Fruit fly (Drosophila melanogaster): ENCODE data around the gene Traf6.

Gene Traf6

DNA sequence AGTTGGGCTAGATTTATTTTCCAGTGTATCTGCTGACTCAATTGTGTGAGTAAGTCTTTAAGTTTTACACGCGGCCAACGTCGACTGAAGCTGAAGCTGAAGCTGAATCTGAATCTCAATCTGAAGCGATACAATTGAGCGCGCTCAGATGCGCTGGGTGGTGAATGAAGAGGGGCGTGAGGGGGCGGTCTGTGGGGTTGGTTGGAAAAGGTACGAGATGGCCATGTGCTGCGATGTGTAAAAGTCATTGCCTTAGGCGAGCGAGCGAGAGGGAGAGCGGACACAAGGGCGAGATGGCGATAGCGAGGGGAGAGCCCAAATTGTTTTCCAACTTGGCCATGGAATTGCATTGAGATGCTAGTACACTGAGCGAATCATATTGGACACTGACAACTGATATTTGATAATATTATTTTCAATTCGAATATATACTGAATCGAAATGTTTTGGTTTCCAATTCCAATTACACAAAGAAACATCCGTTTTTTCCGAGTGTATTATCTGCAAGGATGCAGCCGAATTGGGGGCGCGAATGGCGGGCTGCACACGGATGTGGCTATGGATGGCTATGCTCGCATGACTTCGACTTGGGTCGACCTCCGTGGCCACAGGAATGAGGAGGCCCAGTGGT lies 39.5 kb upstream of the Traf6 start (continued):
- TF ChIP-seq aop (GFP tag; IDR thresholded peaks at IDR 0.05) (no peak), Ssrp (tag; optimal IDR thresholded peaks at IDR 0.05) (peak; percentile 50), CG14441 (GFP tag; IDR thresholded peaks at IDR 0.05) (peak; percentile 41; the same call in 1 of the 2 replicates), oc (tag; optimal IDR thresholded peaks at IDR 0.05) (peak; percentile 6), Ets65A (GFP tag) (peak; percentile 94), ro (GFP tag; IDR thresholded peaks at IDR 0.05) (no peak), Optix (GFP tag; IDR thresholded peaks at IDR 0.05) (peak; percentile 63; the same call in 2 of the 3 replicates), unc-4 (GFP tag; IDR thresholded peaks at IDR 0.05; ENCODE audit: partially characterized antibody) (no peak), Lpt (GFP tag; optimal IDR thresholded peaks at IDR 0.05) (no peak), Hr3 (GFP tag; optimal IDR thresholded peaks at IDR 0.05) (no peak), nmo (GFP tag; optimal IDR thresholded peaks at IDR 0.05) (peak; percentile 46), CG9932 (GFP tag; IDR thresholded peaks at IDR 0.05) (no peak), Nf-YC (tag; optimal IDR thresholded peaks at IDR 0.05) (no peak), bbx (GFP tag; IDR thresholded peaks at IDR 0.05; ENCODE audit: partially characterized antibody) (no peak), ato (GFP tag; IDR thresholded peaks at IDR 0.05; ENCODE audit: partially characterized antibody) (no peak), CG7556 (GFP tag; optimal IDR thresholded peaks at IDR 0.05) (no peak), Poxn (GFP tag; IDR thresholded peaks at IDR 0.05) (no peak), bsh (GFP tag; optimal IDR thresholded peaks at IDR 0.05) (peak; percentile 17 to 67), gsb-n (tag; optimal IDR thresholded peaks at IDR 0.05) (no peak), cas (GFP tag; IDR thresholded peaks at IDR 0.05) (no peak), z (GFP tag; IDR thresholded peaks at IDR 0.05) (peak; percentile 76; the same call in 2 of the 3 replicates), CG7271 (tag; optimal IDR thresholded peaks at IDR 0.05) (no peak), CG6272 (GFP tag; IDR thresholded peaks at IDR 0.05) (no peak), Oaz (GFP tag; IDR thresholded peaks at IDR 0.05) (0 out of 2 replicates have a peak, but pooled peaks have one; percentile 39), CG8924 (tag; optimal IDR thresholded peaks at IDR 0.05) (no peak), slou (GFP tag; optimal IDR thresholded peaks at IDR 0.05) (no peak), ftz-f1 (GFP tag; optimal IDR thresholded peaks at IDR 0.05) (peak; percentile 20), sqz (GFP tag; optimal IDR thresholded peaks at IDR 0.05) (no peak), emc (GFP tag; optimal IDR thresholded peaks at IDR 0.05) (no peak), pfk (GFP tag; optimal IDR thresholded peaks at IDR 0.05) (no peak), CG5180 (GFP tag; optimal IDR thresholded peaks at IDR 0.05) (peak; percentile 5), D (optimal IDR thresholded peaks at IDR 0.05) (no peak), D (GFP tag; optimal IDR thresholded peaks at IDR 0.05) (no peak), crol (GFP tag; IDR thresholded peaks at IDR 0.05) (peak; percentile 84), CG33557 (GFP tag; optimal IDR thresholded peaks at IDR 0.05) (no peak), CG11456 (GFP tag; IDR thresholded peaks at IDR 0.05) (0 out of 3 replicates have a peak, but pooled peaks have one; percentile 51), CG6254 (GFP tag; optimal IDR thresholded peaks at IDR 0.05) (peak; percentile 51), chinmo (GFP tag; IDR thresholded peaks at IDR 0.05; ENCODE audit: partially characterized antibody) (peak; percentile 95), dmrt99B (tag; optimal IDR thresholded peaks at IDR 0.05) (peak; percentile 69), CG33213 (GFP tag; optimal IDR thresholded peaks at IDR 0.05) (no peak), nerfin-2 (GFP tag; IDR thresholded peaks at IDR 0.05; ENCODE audit: partially characterized antibody) (no peak), CG6689 (GFP tag; IDR thresholded peaks at IDR 0.05) (no peak), CG2202 (tag; optimal IDR thresholded peaks at IDR 0.05) (no peak), pum (GFP tag; optimal IDR thresholded peaks at IDR 0.05) (no peak), CG10462 (GFP tag; optimal IDR thresholded peaks at IDR 0.05) (no peak), twi (tag; optimal IDR thresholded peaks at IDR 0.05) (no peak), trh (GFP tag; optimal IDR thresholded peaks at IDR 0.05) (peak; percentile 11), HLHmδ (GFP tag; optimal IDR thresholded peaks at IDR 0.05) (no peak), disco-r (GFP tag; optimal IDR thresholded peaks at IDR 0.05) (no peak), CG9817 (tag; optimal IDR thresholded peaks at IDR 0.05) (no peak)

Measured in whole organism, embryonic.